Worm (Caenorhabditis elegans) whole organism, early embryonic: ENCODE data around the gene F18C5.9.

Experiments used
- aly-1 ChIP-seq: sonication (generic microtip); optimal IDR thresholded peaks from 2 replicates; lab custom pipeline; 2016; ENCODE audit warnings: missing genetic modification characterization, missing compliant biosample characterization
- ama-1 ChIP-seq: fragments of 150-350 bp; optimal IDR thresholded peaks from 2 replicates; lab custom pipeline; 2014
- flt-1 ChIP-seq: fragments of 200-800 bp; sonication (Bioruptor generic); IDR thresholded peaks from 2 replicates; pipeline ENCODE4 v1.3.6; 2022; ENCODE audit warnings: missing genetic modification characterization, missing compliant biosample characterization
- hmbx-1 ChIP-seq: sonication (generic microtip); optimal IDR thresholded peaks from 2 replicates; lab custom pipeline; 2016; ENCODE audit warnings: mild to moderate bottlenecking, missing genetic modification characterization, missing compliant biosample characterization
- hmg-4 ChIP-seq: fragments of 200-800 bp; sonication (Bioruptor generic); optimal IDR thresholded peaks from 2 replicates; lab custom pipeline; 2018; ENCODE audit warnings: mild to moderate bottlenecking, missing genetic modification characterization, missing compliant biosample characterization
- scrt-1 ChIP-seq: fragments of 200-800 bp; sonication (Bioruptor generic); IDR thresholded peaks from 2 replicates; pipeline ENCODE4 v1.3.6; 2022; ENCODE audit warnings: missing genetic modification characterization, missing compliant biosample characterization
- sea-1 ChIP-seq: fragments of 200-800 bp; sonication (Bioruptor generic); conservative IDR thresholded peaks from 2 replicates; pipeline ENCODE4 v1.3.6; 2022; ENCODE audit warnings: missing genetic modification characterization, missing compliant biosample characterization
- tbx-11 ChIP-seq: fragments of 200-800 bp; sonication (Bioruptor generic); IDR thresholded peaks from 2 replicates; pipeline ENCODE4 v1.3.6; 2022; ENCODE audit warnings: missing genetic modification characterization, missing compliant biosample characterization

- TF ChIP-seq tbx-11 (GFP tag; lab: Robert Waterston, UW), result no peak
- no peak for TF ChIP-seq aly-1 (tag; lab: Kevin White, UChicago)
- TF ChIP-seq ama-1, result no peak
- TF ChIP-seq scrt-1 (GFP tag; lab: Robert Waterston, UW), result no peak
- no peak for TF ChIP-seq sea-1 (GFP tag; lab: Robert Waterston, UW)
- no peak for TF ChIP-seq flt-1
- no peak for TF ChIP-seq hmg-4 (GFP tag; lab: Kevin White, UChicago)
- TF ChIP-seq hmbx-1, result no peak
Observed at ce11 chrII:6594151-6594550, 27.2 kb downstream of the F18C5.9 start, which contains the start of gene aipr-1.
